Fruit fly (Drosophila melanogaster): ENCODE results near the gene CG13023.

- no peak for TF ChIP-seq CG8478 (optimal IDR thresholded peaks at IDR 0.05)
- no peak for TF ChIP-seq psq (optimal IDR thresholded peaks at IDR 0.05)
- TF ChIP-seq pan (optimal IDR thresholded peaks at IDR 0.05) = no peak
Measured at dm6 chr3L:16969652-16970109, 42.4 kb upstream of the CG13023 start, which contains the start of gene Exn.
